Fruit fly (Drosophila melanogaster) whole organism, embryonic: Measurements from ENCODE around the gene CG4020.

Experiments
- Atf-2 ChIP-seq: fragments of 200-800 bp; sonication (Bioruptor generic); optimal IDR thresholded peaks from 2 replicates; lab custom pipeline; 2016; ENCODE audit warnings: missing biosample characterization, missing genetic modification characterization
- B-H1 ChIP-seq: fragments of 200-800 bp; sonication (Bioruptor generic); IDR thresholded peaks from 3 replicates; pipeline ENCODE4 v1.3.6; 2022; ENCODE audit warnings: missing biosample characterization, missing genetic modification characterization
- CG10147 ChIP-seq: fragments of 200-800 bp; sonication (Bioruptor generic); optimal IDR thresholded peaks from 2 replicates; lab custom pipeline; 2019; ENCODE audit warnings: missing biosample characterization, mild to moderate bottlenecking, missing genetic modification characterization, moderate library complexity
- CG12236 ChIP-seq: fragments of 200-800 bp; sonication (Bioruptor generic); optimal IDR thresholded peaks from 2 replicates; lab custom pipeline; 2016; ENCODE audit warnings: missing biosample characterization, missing genetic modification characterization
- CG1233 ChIP-seq: fragments of 200-800 bp; sonication (Bioruptor generic); optimal IDR thresholded peaks from 4 replicates; lab custom pipeline; 2018; ENCODE audit warnings: missing biosample characterization, mild to moderate bottlenecking, missing genetic modification characterization
- CG13775 ChIP-seq: fragments of 200-800 bp; sonication (Bioruptor generic); optimal IDR thresholded peaks from 3 replicates; lab custom pipeline; 2017; ENCODE audit warnings: missing biosample characterization, mild to moderate bottlenecking, missing genetic modification characterization
- CG14667 ChIP-seq: fragments of 200-800 bp; sonication (Bioruptor generic); IDR thresholded peaks from 2 replicates; pipeline ENCODE4 v1.3.6; 2022; ENCODE audit warnings: missing biosample characterization, missing genetic modification characterization
- CG1529 ChIP-seq: fragments of 200-800 bp; sonication (Bioruptor generic); optimal IDR thresholded peaks from 3 replicates; lab custom pipeline; 2018; ENCODE audit warnings: missing biosample characterization, missing genetic modification characterization
- CG15696 ChIP-seq: fragments of 200-800 bp; sonication (Bioruptor generic); optimal IDR thresholded peaks from 2 replicates; lab custom pipeline; 2019; ENCODE audit warnings: missing biosample characterization, mild to moderate bottlenecking, missing genetic modification characterization, moderate library complexity
- CG17186 ChIP-seq: fragments of 200-800 bp; sonication (Bioruptor generic); optimal IDR thresholded peaks from 3 replicates; lab custom pipeline; 2017; ENCODE audit warnings: missing biosample characterization, missing genetic modification reagents, missing genetic modification characterization
- CG17328 ChIP-seq: fragments of 200-800 bp; sonication (Bioruptor generic); IDR thresholded peaks from 2 replicates; pipeline ENCODE4 v1.3.6; 2022; ENCODE audit warnings: missing biosample characterization, missing genetic modification characterization
- CG17568 ChIP-seq: fragments of 200-800 bp; sonication (Bioruptor generic); optimal IDR thresholded peaks from 2 replicates; lab custom pipeline; 2018; ENCODE audit warnings: missing biosample characterization, mild to moderate bottlenecking, missing genetic modification characterization, moderate library complexity
- CG17912 ChIP-seq: fragments of 200-800 bp; sonication (Bioruptor generic); optimal IDR thresholded peaks from 2 replicates; lab custom pipeline; 2018; ENCODE audit warnings: missing biosample characterization, mild to moderate bottlenecking, missing genetic modification characterization
- CG18764 ChIP-seq: fragments of 200-800 bp; sonication (Bioruptor generic); optimal IDR thresholded peaks from 3 replicates; lab custom pipeline; 2016; ENCODE audit warnings: missing biosample characterization, missing genetic modification characterization
- CG2120 ChIP-seq: fragments of 200-800 bp; sonication (Bioruptor generic); optimal IDR thresholded peaks from 3 replicates; lab custom pipeline; 2016; ENCODE audit warnings: missing biosample characterization, missing genetic modification characterization
- CG30431 ChIP-seq: fragments of 200-800 bp; sonication (Bioruptor generic); optimal IDR thresholded peaks from 2 replicates; lab custom pipeline; 2017; ENCODE audit warnings: missing biosample characterization, missing genetic modification characterization
- CG3281 ChIP-seq: fragments of 200-800 bp; sonication (Bioruptor generic); optimal IDR thresholded peaks from 3 replicates; lab custom pipeline; 2017; ENCODE audit warnings: missing biosample characterization, mild to moderate bottlenecking, missing genetic modification characterization
- CG3407 ChIP-seq: fragments of 200-800 bp; sonication (Bioruptor generic); optimal IDR thresholded peaks from 2 replicates; lab custom pipeline; 2018; ENCODE audit warnings: missing biosample characterization, mild to moderate bottlenecking, missing genetic modification characterization
- CG6791 ChIP-seq: fragments of 200-800 bp; sonication (Bioruptor generic); IDR thresholded peaks from 3 replicates; pipeline ENCODE4 v1.3.6; 2022; ENCODE audit warnings: missing biosample characterization, missing genetic modification characterization; ENCODE audit not compliant: partially characterized antibody
- CG6854 ChIP-seq: fragments of 200-800 bp; sonication (Bioruptor generic); optimal IDR thresholded peaks from 3 replicates; lab custom pipeline; 2017; ENCODE audit warnings: missing biosample characterization, mild to moderate bottlenecking, missing genetic modification characterization
- CG7357 ChIP-seq: fragments of 200-800 bp; sonication (Bioruptor generic); IDR thresholded peaks from 3 replicates; pipeline ENCODE4 v1.3.6; 2022; ENCODE audit warnings: missing biosample characterization, missing genetic modification characterization
- CG9437 ChIP-seq: fragments of 200-800 bp; sonication (Bioruptor generic); optimal IDR thresholded peaks from 2 replicates; lab custom pipeline; 2018; ENCODE audit warnings: missing biosample characterization, mild to moderate bottlenecking, missing genetic modification characterization
- CTCF ChIP-seq: fragments of 200-800 bp; sonication (Bioruptor generic); optimal IDR thresholded peaks from 2 replicates; lab custom pipeline; 2017; ENCODE audit warnings: missing biosample characterization, mild to moderate bottlenecking, missing genetic modification characterization, moderate library complexity
- CrebB ChIP-seq: fragments of 200-800 bp; sonication (Bioruptor generic); optimal IDR thresholded peaks from 3 replicates; lab custom pipeline; 2018; ENCODE audit warnings: missing biosample characterization, mild to moderate bottlenecking, missing genetic modification characterization
- Fer3 ChIP-seq: fragments of 200-800 bp; sonication (Bioruptor generic); optimal IDR thresholded peaks from 2 replicates; lab custom pipeline; 2018; ENCODE audit warnings: missing biosample characterization, mild to moderate bottlenecking, missing genetic modification characterization, moderate library complexity
- Gug ChIP-seq: fragments of 200-800 bp; sonication (Bioruptor generic); IDR thresholded peaks from 4 replicates; pipeline ENCODE4 v1.3.6; 2022; ENCODE audit warnings: missing biosample characterization, missing genetic modification characterization
- HHEX ChIP-seq: fragments of 200-800 bp; sonication (Bioruptor generic); optimal IDR thresholded peaks from 3 replicates; lab custom pipeline; 2017; ENCODE audit warnings: missing biosample characterization, mild to moderate bottlenecking, missing genetic modification characterization, missing genetic modification reagents
- HLHmδ ChIP-seq: fragments of 200-800 bp; sonication (Bioruptor generic); optimal IDR thresholded peaks from 2 replicates; lab custom pipeline; 2018; ENCODE audit warnings: missing biosample characterization, mild to moderate bottlenecking, missing genetic modification characterization, moderate library complexity
- HmgZ ChIP-seq: fragments of 200-800 bp; sonication (Bioruptor generic); optimal IDR thresholded peaks from 2 replicates; lab custom pipeline; 2018; ENCODE audit warnings: missing biosample characterization, mild to moderate bottlenecking, missing genetic modification characterization
- NFAT ChIP-seq: fragments of 200-800 bp; sonication (Bioruptor generic); IDR thresholded peaks from 2 replicates; pipeline ENCODE4 v1.3.6; 2022; ENCODE audit warnings: missing biosample characterization, missing genetic modification characterization
- Oaz ChIP-seq: fragments of 200-800 bp; sonication (Bioruptor generic); IDR thresholded peaks from 2 replicates; pipeline ENCODE4 v1.3.6; 2022; ENCODE audit warnings: missing biosample characterization, missing genetic modification characterization
- PHDP ChIP-seq: fragments of 200-800 bp; sonication (Bioruptor generic); optimal IDR thresholded peaks from 3 replicates; lab custom pipeline; 2018; ENCODE audit warnings: missing biosample characterization, mild to moderate bottlenecking, missing genetic modification characterization, moderate library complexity
- Sox102F ChIP-seq: fragments of 200-800 bp; sonication (Bioruptor generic); optimal IDR thresholded peaks from 2 replicates; lab custom pipeline; 2018; ENCODE audit warnings: missing biosample characterization, mild to moderate bottlenecking, missing genetic modification characterization, moderate library complexity
- Trl ChIP-seq, 3 experiments: fragments of >200 bp in 2 of 3; fragments of 200-800 bp in 1 of 3; sonication (Bioruptor generic) in 1 of 3; optimal IDR thresholded peaks; 2 replicates in 1 of 3; 3 replicates in 2 of 3; lab custom pipeline; 2016 to 2017; ENCODE audit warnings: missing biosample characterization in 1 of 3, missing genetic modification characterization in 1 of 3
- aop ChIP-seq: fragments of 200-800 bp; sonication (Bioruptor generic); IDR thresholded peaks from 2 replicates; pipeline ENCODE4 v1.3.6; 2022; ENCODE audit warnings: missing biosample characterization, missing genetic modification characterization
- ara ChIP-seq: fragments of 200-800 bp; sonication (Bioruptor generic); IDR thresholded peaks from 2 replicates; pipeline ENCODE4 v1.3.6; 2022; ENCODE audit warnings: missing biosample characterization, missing genetic modification characterization
- ash1 ChIP-seq: fragments of 200-800 bp; sonication (Bioruptor generic); optimal IDR thresholded peaks from 2 replicates; lab custom pipeline; 2018; ENCODE audit warnings: missing biosample characterization, mild to moderate bottlenecking, missing genetic modification characterization
- bbx ChIP-seq: fragments of 200-800 bp; sonication (Bioruptor generic); IDR thresholded peaks from 2 replicates; pipeline ENCODE4 v1.3.6; 2022; ENCODE audit warnings: missing biosample characterization, missing genetic modification characterization; ENCODE audit not compliant: partially characterized antibody
- br ChIP-seq: fragments of >200 bp; optimal IDR thresholded peaks from 2 replicates; lab custom pipeline; 2017
- disco-r ChIP-seq: fragments of 200-800 bp; sonication (Bioruptor generic); optimal IDR thresholded peaks from 2 replicates; lab custom pipeline; 2016; ENCODE audit warnings: missing biosample characterization, missing genetic modification characterization
- dm ChIP-seq: fragments of 200-800 bp; sonication (Bioruptor generic); optimal IDR thresholded peaks from 3 replicates; lab custom pipeline; 2016; ENCODE audit warnings: missing biosample characterization, missing genetic modification characterization
- grn ChIP-seq: fragments of 200-800 bp; sonication (Bioruptor generic); optimal IDR thresholded peaks from 3 replicates; lab custom pipeline; 2017; ENCODE audit warnings: missing biosample characterization, missing genetic modification characterization
- lilli ChIP-seq: fragments of 200-800 bp; sonication (Bioruptor generic); optimal IDR thresholded peaks from 3 replicates; lab custom pipeline; 2016; ENCODE audit warnings: missing biosample characterization, missing genetic modification characterization
- pzg ChIP-seq: fragments of 200-800 bp; sonication (Bioruptor generic); optimal IDR thresholded peaks from 3 replicates; lab custom pipeline; 2018; ENCODE audit warnings: missing biosample characterization, mild to moderate bottlenecking, missing genetic modification characterization, moderate library complexity
- schlank ChIP-seq: fragments of 200-800 bp; sonication (Bioruptor generic); optimal IDR thresholded peaks from 2 replicates; lab custom pipeline; 2018; ENCODE audit warnings: missing biosample characterization, mild to moderate bottlenecking, missing genetic modification characterization
- scrt ChIP-seq: fragments of 200-800 bp; sonication (Bioruptor generic); optimal IDR thresholded peaks from 2 replicates; lab custom pipeline; 2018; ENCODE audit warnings: missing biosample characterization, mild to moderate bottlenecking, missing genetic modification characterization, moderate library complexity
- sima ChIP-seq: fragments of 200-800 bp; sonication (Bioruptor generic); optimal IDR thresholded peaks from 2 replicates; lab custom pipeline; 2016; ENCODE audit warnings: missing biosample characterization, missing genetic modification characterization
- stwl ChIP-seq: fragments of 200-800 bp; sonication (Bioruptor generic); optimal IDR thresholded peaks from 3 replicates; lab custom pipeline; 2018; ENCODE audit warnings: missing biosample characterization, mild to moderate bottlenecking, missing genetic modification characterization, moderate library complexity
- usp ChIP-seq: fragments of >200 bp; optimal IDR thresholded peaks from 2 replicates; lab custom pipeline; 2017; ENCODE audit warnings: missing biosample characterization, missing genetic modification characterization
- vfl ChIP-seq: fragments of 200-800 bp; sonication (Bioruptor generic); optimal IDR thresholded peaks from 2 replicates; lab custom pipeline; 2016; ENCODE audit warnings: missing biosample characterization, missing genetic modification characterization

The CG4020 gene

DNA sequence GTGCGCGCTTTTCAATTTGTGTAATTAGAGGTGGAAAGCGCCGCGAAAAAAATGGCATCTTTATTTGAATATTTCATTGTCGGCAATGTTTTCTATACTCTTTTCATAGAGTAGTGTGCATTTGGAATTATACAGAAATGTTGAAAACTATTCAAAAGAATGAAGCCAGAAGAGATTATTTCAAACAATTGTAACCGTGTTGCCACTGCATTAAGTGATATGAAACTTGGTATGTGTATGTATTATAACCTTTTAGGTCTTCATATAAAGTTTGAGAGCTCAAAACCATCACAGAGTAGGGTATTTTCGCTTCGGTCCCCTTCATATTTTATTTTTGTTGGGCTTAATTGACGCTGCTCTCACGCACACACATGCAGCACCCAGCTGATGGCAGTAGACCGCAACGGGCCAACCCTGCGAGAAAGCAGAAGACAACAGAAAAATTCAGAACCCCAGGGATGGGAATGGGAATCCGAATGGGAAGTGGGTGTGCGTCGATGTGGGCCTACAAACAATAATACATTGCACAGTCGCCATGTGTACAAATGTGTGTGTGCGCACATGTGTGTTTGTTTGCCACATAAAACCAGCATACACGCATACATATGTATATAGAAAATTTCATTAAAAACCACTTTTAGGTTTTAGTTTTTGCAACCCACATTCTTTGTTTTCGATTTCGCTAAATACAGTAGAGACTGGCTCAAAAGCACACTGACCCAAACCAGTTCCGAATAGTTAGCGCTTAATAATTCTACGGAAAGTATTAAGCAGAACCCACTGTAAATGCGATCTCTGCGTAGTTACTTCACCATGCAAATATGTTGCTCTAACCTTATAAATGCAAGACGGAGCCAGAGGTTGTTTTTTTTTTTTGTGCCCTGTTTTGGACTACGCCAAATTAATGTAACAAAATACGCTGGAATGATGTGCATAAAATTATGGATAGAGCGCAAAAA, 10.7 kb upstream of the CG4020 start (continued):
- TF ChIP-seq Sox102F (GFP tag; lab: Kevin White, UChicago) (peak; percentile 31), CG18764 (GFP tag; lab: Kevin White, UChicago) (no peak), CG13775 (GFP tag; lab: Kevin White, UChicago) (no peak), vfl (GFP tag; lab: Kevin White, UChicago) (no peak), disco-r (no peak), CG6791 (GFP tag; lab: Robert Waterston, UW) (no peak), usp (GFP tag; lab: Kevin White, UChicago) (no peak), CTCF (GFP tag; lab: Kevin White, UChicago) (no peak), Atf-2 (GFP tag; lab: Kevin White, UChicago) (no peak), lilli (GFP tag; lab: Kevin White, UChicago) (no peak), HLHmδ (no peak), Fer3 (tag; lab: Kevin White, UChicago) (no peak), CrebB (no peak), ash1 (GFP tag; lab: Kevin White, UChicago) (no peak), CG3281 (GFP tag; lab: Kevin White, UChicago) (no peak), ara (GFP tag; lab: Robert Waterston, UW) (no peak), aop (no peak), schlank (tag; lab: Kevin White, UChicago) (no peak), B-H1 (GFP tag; lab: Robert Waterston, UW) (no peak), scrt (GFP tag; lab: Kevin White, UChicago) (no peak), CG6854 (no peak), CG17328 (0 out of 2 replicates have a peak, but pooled peaks have one; percentile 14), CG30431 (GFP tag; lab: Kevin White, UChicago) (no peak), CG3407 (GFP tag; lab: Kevin White, UChicago) (no peak), CG12236 (GFP tag; lab: Kevin White, UChicago) (no peak), br (lab: Kevin White, UChicago) (no peak), Trl (optimal IDR thresholded peaks at IDR 0.05; lab: Kevin White, UChicago) (no peak), Trl (GFP tag; optimal IDR thresholded peaks at IDR 0.05; lab: Kevin White, UChicago) (no peak), CG14667 (no peak), HHEX (no peak), HmgZ (tag; lab: Kevin White, UChicago) (no peak), NFAT (GFP tag; lab: Robert Waterston, UW) (no peak), CG1529 (GFP tag; lab: Kevin White, UChicago) (no peak), CG15696 (tag; lab: Kevin White, UChicago) (no peak), pzg (GFP tag; lab: Kevin White, UChicago) (no peak), CG9437 (GFP tag; lab: Kevin White, UChicago) (no peak), CG2120 (peak; percentile 29), CG7357 (GFP tag; lab: Robert Waterston, UW) (no peak), grn (GFP tag; lab: Kevin White, UChicago) (no peak), CG17186 (no peak), Oaz (GFP tag; lab: Robert Waterston, UW) (no peak), CG17568 (GFP tag; lab: Kevin White, UChicago) (no peak), CG1233 (GFP tag; lab: Kevin White, UChicago) (no peak), CG17912 (GFP tag; lab: Kevin White, UChicago) (no peak), sima (GFP tag; lab: Kevin White, UChicago) (no peak), bbx (GFP tag; lab: Robert Waterston, UW) (no peak), dm (GFP tag; lab: Kevin White, UChicago) (no peak), Gug (GFP tag; lab: Robert Waterston, UW) (peak; percentile 7; the same call in 1 of the 4 replicates), PHDP (tag; lab: Kevin White, UChicago) (peak; percentile 3), stwl (tag; lab: Kevin White, UChicago) (peak; percentile 1), CG10147 (GFP tag; lab: Kevin White, UChicago) (no peak)
